Worm (Caenorhabditis elegans): ENCODE measurements around the gene btf-1.

ce11 chrII:13260540-13260939, 60.6 kb downstream of the btf-1 start:
- no peak for TF ChIP-seq ceh-27 (GFP tag; optimal IDR thresholded peaks at IDR 0.05)
- no peak for TF ChIP-seq attf-5 (GFP tag; optimal IDR thresholded peaks at IDR 0.05)
- no peak for TF ChIP-seq snpc-1.1 (tag; optimal IDR thresholded peaks at IDR 0.05; ENCODE audit: insufficient read depth)
- TF ChIP-seq fkh-3 (tag; optimal IDR thresholded peaks at IDR 0.05): no peak
- TF ChIP-seq lir-1 (GFP tag; conservative IDR thresholded peaks at IDR 0.05): no peak
